Fruit fly (Drosophila melanogaster) whole organism, wandering third instar larva: ENCODE results near the gene CG14204.

Source experiments
- Abd-B ChIP-seq: fragments of >200 bp; optimal IDR thresholded peaks from 2 replicates; lab custom pipeline; 2017; ENCODE audit warnings: missing biosample characterization, missing genetic modification characterization
- CG32264 ChIP-seq: fragments of 200-800 bp; sonication (Bioruptor generic); optimal IDR thresholded peaks from 2 replicates; lab custom pipeline; 2016; ENCODE audit warnings: missing biosample characterization, missing genetic modification characterization
- CG9705 ChIP-seq: fragments of 200-800 bp; sonication (Bioruptor generic); optimal IDR thresholded peaks from 2 replicates; lab custom pipeline; 2018; ENCODE audit warnings: missing biosample characterization, mild to moderate bottlenecking, missing genetic modification characterization
- CrebA ChIP-seq: fragments of 200-800 bp; sonication (Bioruptor generic); optimal IDR thresholded peaks from 2 replicates; lab custom pipeline; 2016; ENCODE audit warnings: missing biosample characterization, mild to moderate bottlenecking, missing genetic modification characterization, borderline replicate concordance
- Dfd ChIP-seq: fragments of >200 bp; optimal IDR thresholded peaks from 2 replicates; lab custom pipeline; 2017; ENCODE audit warnings: missing biosample characterization, missing genetic modification characterization
- Dif ChIP-seq: fragments of 200-275, 200-300 bp; sonication (Bioruptor generic); optimal IDR thresholded peaks from 2 replicates; lab custom pipeline; 2018; ENCODE audit warnings: missing biosample characterization, missing genetic modification characterization; ENCODE audit not compliant: partially characterized antibody
- GATAd ChIP-seq: sonication (Bioruptor generic); optimal IDR thresholded peaks from 2 replicates; lab custom pipeline; 2016; ENCODE audit warnings: missing biosample characterization, missing genetic modification characterization
- HLH106 ChIP-seq: fragments of 200-800 bp; optimal IDR thresholded peaks from 3 replicates; lab custom pipeline; 2019; ENCODE audit warnings: missing biosample characterization, mild to moderate bottlenecking, missing genetic modification characterization, moderate library complexity
- Hnf4 ChIP-seq: fragments of 200-800 bp; sonication (Bioruptor generic); optimal IDR thresholded peaks from 2 replicates; lab custom pipeline; 2016; ENCODE audit warnings: missing biosample characterization, mild to moderate bottlenecking, missing genetic modification characterization
- Hr78 ChIP-seq: fragments of >200 bp; optimal IDR thresholded peaks from 2 replicates; lab custom pipeline; 2017; ENCODE audit warnings: missing biosample characterization, missing genetic modification characterization
- Hr83 ChIP-seq: fragments of 200-300 bp; sonication (Bioruptor generic); optimal IDR thresholded peaks from 2 replicates; lab custom pipeline; 2016; ENCODE audit warnings: missing biosample characterization, mild to moderate bottlenecking, missing genetic modification characterization, moderate library complexity; ENCODE audit not compliant: poor library complexity, severe bottlenecking
- Jra ChIP-seq: sonication (Bioruptor generic); optimal IDR thresholded peaks from 2 replicates; lab custom pipeline; 2016; ENCODE audit warnings: missing biosample characterization, missing genetic modification characterization
- Mio ChIP-seq: sonication (Bioruptor generic); optimal IDR thresholded peaks from 2 replicates; lab custom pipeline; 2016; ENCODE audit warnings: missing biosample characterization, missing genetic modification characterization
- Myc ChIP-seq: fragments of >200 bp; optimal IDR thresholded peaks from 2 replicates; lab custom pipeline; 2017
- N ChIP-seq: fragments of >200 bp; optimal IDR thresholded peaks from 2 replicates; lab custom pipeline; 2018; ENCODE audit warnings: missing biosample characterization, missing external identifiers, missing genetic modification characterization
- OdsH ChIP-seq: fragments of 200-800 bp; sonication (Bioruptor generic); optimal IDR thresholded peaks from 2 replicates; lab custom pipeline; 2016; ENCODE audit warnings: missing biosample characterization, mild to moderate bottlenecking, missing genetic modification characterization
- Rel ChIP-seq, 2 experiments: fragments of 200-800 bp; sonication (Bioruptor generic) in 1 of 2; optimal IDR thresholded peaks; 2 replicates in 1 of 2; 3 replicates in 1 of 2; lab custom pipeline; 2016 to 2019; ENCODE audit warnings: mild to moderate bottlenecking in 2 of 2, missing biosample characterization in 2 of 2, missing genetic modification characterization in 2 of 2, moderate library complexity in 1 of 2
- Sp1 ChIP-seq: fragments of 200-800 bp; sonication (Bioruptor generic); optimal IDR thresholded peaks from 3 replicates; lab custom pipeline; 2019; ENCODE audit warnings: missing biosample characterization, mild to moderate bottlenecking, missing genetic modification characterization, moderate library complexity
- Vsx2 ChIP-seq: fragments of 200-300, 225-300 bp; sonication (Bioruptor generic); optimal IDR thresholded peaks from 2 replicates; lab custom pipeline; 2018; ENCODE audit warnings: missing biosample characterization, missing genetic modification characterization; ENCODE audit not compliant: partially characterized antibody
- br ChIP-seq: fragments of 200-800 bp; sonication (Bioruptor generic); optimal IDR thresholded peaks from 2 replicates; lab custom pipeline; 2016; ENCODE audit warnings: missing biosample characterization, missing genetic modification characterization
- brk ChIP-seq: fragments of 200-800 bp; sonication (Bioruptor generic); optimal IDR thresholded peaks from 2 replicates; lab custom pipeline; 2016; ENCODE audit warnings: missing biosample characterization, mild to moderate bottlenecking, missing genetic modification characterization
- dl ChIP-seq, 2 experiments: fragments of 175-275, 200-275 bp in 1 of 2; fragments of 200-275 bp in 1 of 2; sonication (Bioruptor generic); optimal IDR thresholded peaks; lab custom pipeline; 2018; ENCODE audit warnings: mild to moderate bottlenecking in 2 of 2, missing biosample characterization in 2 of 2, missing genetic modification characterization in 2 of 2, moderate library complexity in 2 of 2; ENCODE audit not compliant: partially characterized antibody in 2 of 2, insufficient read depth in 1 of 2
- dmrt93B ChIP-seq: fragments of 200-800 bp; sonication (Bioruptor generic); optimal IDR thresholded peaks from 2 replicates; lab custom pipeline; 2018; ENCODE audit warnings: missing biosample characterization, mild to moderate bottlenecking, missing genetic modification characterization
- dsf ChIP-seq: sonication (Bioruptor generic); optimal IDR thresholded peaks from 2 replicates; lab custom pipeline; 2016; ENCODE audit warnings: missing biosample characterization, missing genetic modification characterization, borderline replicate concordance
- ey ChIP-seq: fragments of 200-800 bp; sonication (Bioruptor generic); optimal IDR thresholded peaks from 2 replicates; lab custom pipeline; 2016; ENCODE audit warnings: missing biosample characterization, missing genetic modification characterization
- foxo ChIP-seq, 2 experiments: fragments of 200-800 bp; sonication (Bioruptor generic); optimal IDR thresholded peaks; 2 replicates in 1 of 2; 3 replicates in 1 of 2; lab custom pipeline; 2016 to 2017; ENCODE audit warnings: missing biosample characterization in 2 of 2, missing genetic modification characterization in 2 of 2
- fru ChIP-seq: fragments of 200-800 bp; sonication (Bioruptor generic); optimal IDR thresholded peaks from 3 replicates; lab custom pipeline; 2016; ENCODE audit warnings: missing biosample characterization, mild to moderate bottlenecking, missing genetic modification characterization
- h ChIP-seq: fragments of 200-800 bp; sonication (Bioruptor generic); optimal IDR thresholded peaks from 3 replicates; lab custom pipeline; 2016; ENCODE audit warnings: missing biosample characterization, mild to moderate bottlenecking, missing genetic modification characterization
- jim ChIP-seq: fragments of 175-275, 200-325 bp; sonication (Bioruptor generic); optimal IDR thresholded peaks from 2 replicates; lab custom pipeline; 2016; ENCODE audit warnings: missing biosample characterization, mild to moderate bottlenecking, missing genetic modification characterization
- lola ChIP-seq: fragments of >200 bp; optimal IDR thresholded peaks from 2 replicates; lab custom pipeline; 2017; ENCODE audit warnings: missing biosample characterization, missing genetic modification characterization
- pan ChIP-seq: fragments of >200 bp; optimal IDR thresholded peaks from 2 replicates; lab custom pipeline; 2017
- psq ChIP-seq: fragments of 200-800 bp; sonication (Bioruptor generic); optimal IDR thresholded peaks from 3 replicates; lab custom pipeline; 2017; ENCODE audit warnings: missing biosample characterization, mild to moderate bottlenecking, missing genetic modification characterization, moderate library complexity
- rgr ChIP-seq: fragments of 200-800 bp; sonication (Bioruptor generic); optimal IDR thresholded peaks from 3 replicates; lab custom pipeline; 2016; ENCODE audit warnings: missing biosample characterization, mild to moderate bottlenecking, missing genetic modification characterization
- sage ChIP-seq: fragments of 200-800 bp; sonication (Bioruptor generic); optimal IDR thresholded peaks from 2 replicates; lab custom pipeline; 2016; ENCODE audit warnings: missing biosample characterization, mild to moderate bottlenecking, missing genetic modification characterization
- sv ChIP-seq: fragments of 200-800 bp; sonication (Bioruptor generic); optimal IDR thresholded peaks from 3 replicates; lab custom pipeline; 2016; ENCODE audit warnings: missing biosample characterization, missing genetic modification characterization
- tai ChIP-seq: sonication (Bioruptor generic); optimal IDR thresholded peaks from 2 replicates; lab custom pipeline; 2016; ENCODE audit warnings: missing biosample characterization, missing genetic modification characterization
- usp ChIP-seq: fragments of >200 bp; optimal IDR thresholded peaks from 2 replicates; lab custom pipeline; 2017; ENCODE audit warnings: missing biosample characterization, missing genetic modification characterization
- woc ChIP-seq: sonication (Bioruptor generic); optimal IDR thresholded peaks from 2 replicates; lab custom pipeline; 2016; ENCODE audit warnings: missing biosample characterization, mild to moderate bottlenecking, missing genetic modification characterization

The CG14204 gene

DNA sequence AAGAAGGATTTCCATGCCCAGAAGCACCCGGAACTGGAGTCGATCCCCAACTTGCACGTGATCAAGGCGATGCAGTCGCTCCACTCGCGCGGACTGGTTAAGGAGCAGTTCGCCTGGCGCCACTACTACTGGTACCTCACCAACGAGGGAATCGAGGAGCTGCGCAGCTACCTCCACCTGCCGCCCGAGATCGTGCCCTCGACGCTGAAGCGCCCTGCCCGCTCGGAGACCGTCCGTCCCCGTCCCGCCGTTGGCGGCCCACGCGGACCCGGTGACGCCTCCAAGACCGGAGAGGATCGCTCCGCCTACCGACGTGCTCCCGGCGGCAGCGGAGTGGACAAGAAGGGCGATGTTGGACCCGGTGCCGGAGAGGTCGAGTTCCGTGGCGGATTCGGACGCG lies 15.1 kb downstream of the CG14204 start:
- TF ChIP-seq Vsx2: no peak
- TF ChIP-seq foxo (GFP tag; optimal IDR thresholded peaks at IDR 0.05; lab: Kevin White, UChicago): no peak
- TF ChIP-seq dsf (GFP tag; lab: Kevin White, UChicago): no peak
- peak; percentile 87 for TF ChIP-seq Dfd (GFP tag; lab: Kevin White, UChicago)
- TF ChIP-seq brk (GFP tag; lab: Kevin White, UChicago): no peak
- TF ChIP-seq, all 38 proteins: peak for 1

DNA sequence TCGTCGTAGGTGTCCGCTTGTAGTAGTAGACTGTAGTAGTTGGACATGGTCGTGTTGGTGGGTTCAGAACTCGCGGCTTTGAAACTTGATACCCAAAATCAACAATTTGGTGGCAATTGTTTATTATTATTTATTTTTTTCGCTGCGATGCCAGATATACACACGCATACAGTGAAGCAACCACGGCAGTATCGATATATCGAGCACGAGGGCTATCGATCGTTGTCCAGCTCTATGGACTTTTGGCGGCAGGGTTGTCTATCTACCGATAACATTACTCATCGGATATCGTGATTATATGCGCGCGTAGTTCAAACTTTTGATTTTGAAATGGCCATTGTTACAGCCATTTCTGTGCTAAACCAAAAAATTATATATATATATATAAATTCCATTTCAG lies 18.2 kb downstream of the CG14204 start, which contains the start of gene CG14220:
TSS of gene CG14220 (minus strand) at position 208 of the 400 bp plus-strand sequence.
- no peak for TF ChIP-seq GATAd (GFP tag; lab: Kevin White, UChicago)
- peak; percentile 8 for TF ChIP-seq Dif (GFP tag; lab: Kevin White, UChicago)
- TF ChIP-seq lola (GFP tag; lab: Kevin White, UChicago): no peak
- no peak for TF ChIP-seq OdsH (GFP tag; lab: Kevin White, UChicago)
- TF ChIP-seq h: peak; percentile 22
- no peak for TF ChIP-seq Rel (GFP tag; optimal IDR thresholded peaks at IDR 0.05; lab: Kevin White, UChicago)
- TF ChIP-seq Rel (tag; optimal IDR thresholded peaks at IDR 0.05; lab: Kevin White, UChicago): peak; percentile 46
- peak; percentile 6 for TF ChIP-seq HLH106 (tag; lab: Kevin White, UChicago)
- peak; percentile 67 for TF ChIP-seq Hr83
- peak; percentile 15 for TF ChIP-seq Sp1 (GFP tag; lab: Kevin White, UChicago)
- no peak for TF ChIP-seq pan (lab: Kevin White, UChicago)
- TF ChIP-seq Hnf4: peak; percentile 22

DNA sequence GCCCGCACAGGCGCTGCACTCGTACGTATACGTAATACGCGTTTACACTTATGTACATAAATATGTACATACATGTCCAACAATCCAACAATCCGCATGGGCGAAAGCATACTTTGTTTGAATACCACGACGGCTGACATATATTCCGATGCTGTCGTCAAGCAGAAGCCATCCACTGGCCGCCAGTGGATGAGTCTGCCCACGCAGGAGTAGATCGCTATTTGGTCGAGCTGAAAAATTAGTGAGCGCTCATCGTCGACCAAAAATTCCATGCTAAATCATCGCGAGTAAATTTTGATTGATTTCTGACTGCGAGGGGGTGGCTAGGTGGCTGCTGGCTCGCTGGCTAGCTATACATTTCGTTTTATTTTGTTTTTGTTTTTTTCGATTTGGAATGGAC lies 19.1 kb downstream of the CG14204 start:
- TF ChIP-seq Myc (lab: Kevin White, UChicago) (no peak), dl (GFP tag; optimal IDR thresholded peaks at IDR 0.05; lab: Kevin White, UChicago; ENCODE audit: insufficient read depth in 1 of 2, partially characterized antibody in 2 of 2) (no peak), Hr83 (no peak), lola (GFP tag; lab: Kevin White, UChicago) (no peak), Jra (GFP tag; lab: Kevin White, UChicago) (no peak), br (GFP tag; lab: Kevin White, UChicago) (no peak), usp (GFP tag; lab: Kevin White, UChicago) (no peak), Hr78 (GFP tag; lab: Kevin White, UChicago) (no peak), foxo (GFP tag; optimal IDR thresholded peaks at IDR 0.05; lab: Kevin White, UChicago) (no peak), N (no peak), HLH106 (tag; lab: Kevin White, UChicago) (no peak), OdsH (GFP tag; lab: Kevin White, UChicago) (no peak), pan (lab: Kevin White, UChicago) (no peak)

DNA sequence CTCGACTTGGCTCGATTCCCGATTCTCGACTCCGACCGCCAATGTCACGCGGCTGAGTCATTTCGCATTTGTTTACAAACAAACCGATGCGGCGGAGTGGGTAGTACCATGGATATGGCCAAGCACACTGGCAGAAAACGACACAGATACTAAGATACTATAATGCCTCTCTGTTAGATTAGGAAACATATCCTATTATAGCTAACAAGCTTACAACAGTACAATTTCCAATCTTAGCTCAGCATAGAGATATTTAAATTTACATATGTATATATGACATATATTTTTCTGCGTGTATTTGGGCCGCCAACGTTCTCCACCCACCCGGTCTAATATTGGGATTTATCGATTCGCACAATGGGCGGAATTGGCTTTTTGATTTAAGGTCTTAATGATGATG lies 20.5 kb downstream of the CG14204 start:
- TF ChIP-seq Vsx2 (no peak), Dif (GFP tag; lab: Kevin White, UChicago) (no peak), Jra (GFP tag; lab: Kevin White, UChicago) (no peak), brk (GFP tag; lab: Kevin White, UChicago) (no peak), lola (GFP tag; lab: Kevin White, UChicago) (no peak), Mio (no peak), OdsH (GFP tag; lab: Kevin White, UChicago) (peak; percentile 59), usp (GFP tag; lab: Kevin White, UChicago) (no peak), tai (GFP tag; lab: Kevin White, UChicago) (no peak), fru (GFP tag; lab: Kevin White, UChicago) (peak; percentile 69), Sp1 (GFP tag; lab: Kevin White, UChicago) (peak; percentile 30), GATAd (GFP tag; lab: Kevin White, UChicago) (no peak), Abd-B (GFP tag; lab: Kevin White, UChicago) (no peak), Hr78 (GFP tag; lab: Kevin White, UChicago) (no peak), ey (GFP tag; lab: Kevin White, UChicago) (peak; percentile 48), dmrt93B (peak; percentile 49), CrebA (GFP tag; lab: Kevin White, UChicago) (no peak), pan (lab: Kevin White, UChicago) (no peak), Hr83 (no peak), sv (GFP tag; lab: Kevin White, UChicago) (peak; percentile 69), rgr (GFP tag; lab: Kevin White, UChicago) (peak; percentile 43), foxo (GFP tag; optimal IDR thresholded peaks at IDR 0.05; lab: Kevin White, UChicago) (peak in 1 of 2 experiments; percentile 83), dsf (GFP tag; lab: Kevin White, UChicago) (no peak), jim (no peak), sage (GFP tag; lab: Kevin White, UChicago) (peak; percentile 62), Hnf4 (peak; percentile 32), Dfd (GFP tag; lab: Kevin White, UChicago) (no peak), dl (GFP tag; optimal IDR thresholded peaks at IDR 0.05; lab: Kevin White, UChicago; ENCODE audit: insufficient read depth in 1 of 2, partially characterized antibody in 2 of 2) (no peak), HLH106 (tag; lab: Kevin White, UChicago) (peak; percentile 71), br (GFP tag; lab: Kevin White, UChicago) (peak; percentile 46), Myc (lab: Kevin White, UChicago) (no peak), Rel (GFP tag; optimal IDR thresholded peaks at IDR 0.05; lab: Kevin White, UChicago) (peak; percentile 13), Rel (tag; optimal IDR thresholded peaks at IDR 0.05; lab: Kevin White, UChicago) (no peak), h (peak; percentile 76), woc (GFP tag; lab: Kevin White, UChicago) (no peak), N (no peak), CG32264 (GFP tag; lab: Kevin White, UChicago) (no peak), CG9705 (GFP tag; lab: Kevin White, UChicago) (no peak), psq (GFP tag; lab: Kevin White, UChicago) (peak; percentile 31)
